Fruit fly (Drosophila melanogaster) whole organism, embryonic: ENCODE results near the gene CG44838.

Experiments
- Antp ChIP-seq: fragments of 200-800 bp; sonication (Bioruptor generic); optimal IDR thresholded peaks from 3 replicates; lab custom pipeline; 2016; ENCODE audit warnings: missing biosample characterization, missing genetic modification characterization
- Atf3 ChIP-seq: fragments of 200-800 bp; sonication (Bioruptor generic); optimal IDR thresholded peaks from 3 replicates; lab custom pipeline; 2016; ENCODE audit warnings: missing biosample characterization, missing genetic modification characterization
- CG11247 ChIP-seq: fragments of 200-800 bp; sonication (Bioruptor generic); IDR thresholded peaks from 2 replicates; pipeline ENCODE4 v1.3.6; 2022; ENCODE audit warnings: missing biosample characterization, missing genetic modification characterization
- CG11504 ChIP-seq: fragments of 200-800 bp; sonication (Bioruptor generic); optimal IDR thresholded peaks from 3 replicates; lab custom pipeline; 2019; ENCODE audit warnings: missing biosample characterization, mild to moderate bottlenecking, missing genetic modification characterization, moderate library complexity
- CG1792 ChIP-seq: fragments of 200-800 bp; sonication (Bioruptor generic); optimal IDR thresholded peaks from 2 replicates; lab custom pipeline; 2016; ENCODE audit warnings: missing biosample characterization, missing genetic modification characterization
- CG18764 ChIP-seq: fragments of 200-800 bp; sonication (Bioruptor generic); optimal IDR thresholded peaks from 3 replicates; lab custom pipeline; 2016; ENCODE audit warnings: missing biosample characterization, missing genetic modification characterization
- CG2116 ChIP-seq: fragments of 200-800 bp; sonication (Bioruptor generic); optimal IDR thresholded peaks from 3 replicates; lab custom pipeline; 2018; ENCODE audit warnings: missing biosample characterization, mild to moderate bottlenecking, missing genetic modification characterization
- CG2199 ChIP-seq: fragments of 200-800 bp; sonication (Bioruptor generic); IDR thresholded peaks from 3 replicates; pipeline ENCODE4 v1.3.6; 2022; ENCODE audit warnings: missing biosample characterization, missing genetic modification characterization
- CG2202 ChIP-seq: fragments of 200-800 bp; sonication (Bioruptor generic); optimal IDR thresholded peaks from 2 replicates; lab custom pipeline; 2018; ENCODE audit warnings: missing biosample characterization, mild to moderate bottlenecking, missing genetic modification characterization
- CG2678 ChIP-seq: fragments of 200-800 bp; sonication (Bioruptor generic); optimal IDR thresholded peaks from 3 replicates; lab custom pipeline; 2019; ENCODE audit warnings: missing biosample characterization, mild to moderate bottlenecking, missing genetic modification characterization, moderate library complexity
- CG32772 ChIP-seq: fragments of 200-800 bp; sonication (Bioruptor generic); IDR thresholded peaks from 2 replicates; pipeline ENCODE4 v1.3.6; 2022; ENCODE audit warnings: missing biosample characterization, missing genetic modification characterization
- CG34224 ChIP-seq: fragments of 200-800 bp; sonication (Bioruptor generic); IDR thresholded peaks from 3 replicates; pipeline ENCODE4 v1.3.6; 2022; ENCODE audit warnings: missing biosample characterization, missing genetic modification characterization; ENCODE audit not compliant: partially characterized antibody
- CG3847 ChIP-seq: fragments of 200-800 bp; sonication (Bioruptor generic); IDR thresholded peaks from 2 replicates; pipeline ENCODE4 v1.3.6; 2022; ENCODE audit warnings: missing biosample characterization, missing genetic modification characterization
- CG4854 ChIP-seq: fragments of 200-800 bp; sonication (Bioruptor generic); optimal IDR thresholded peaks from 2 replicates; lab custom pipeline; 2016; ENCODE audit warnings: missing biosample characterization, missing genetic modification characterization, inconsistent platforms
- CG6765 ChIP-seq: fragments of 200-800 bp; sonication (Bioruptor generic); optimal IDR thresholded peaks from 3 replicates; lab custom pipeline; 2017; ENCODE audit warnings: missing biosample characterization, mild to moderate bottlenecking, missing genetic modification characterization
- CG6854 ChIP-seq: fragments of 200-800 bp; sonication (Bioruptor generic); optimal IDR thresholded peaks from 3 replicates; lab custom pipeline; 2017; ENCODE audit warnings: missing biosample characterization, mild to moderate bottlenecking, missing genetic modification characterization
- CG9609 ChIP-seq: fragments of 200-800 bp; sonication (Bioruptor generic); optimal IDR thresholded peaks from 3 replicates; lab custom pipeline; 2016; ENCODE audit warnings: missing biosample characterization, missing genetic modification characterization
- CG9727 ChIP-seq: fragments of 200-800 bp; sonication (Bioruptor generic); optimal IDR thresholded peaks from 3 replicates; lab custom pipeline; 2017; ENCODE audit warnings: missing biosample characterization, mild to moderate bottlenecking, missing genetic modification characterization
- Dbx ChIP-seq: fragments of 200-800 bp; sonication (Bioruptor generic); IDR thresholded peaks from 3 replicates; pipeline ENCODE4 v1.3.6; 2022; ENCODE audit warnings: missing biosample characterization, missing genetic modification characterization
- Drgx ChIP-seq: fragments of 200-800 bp; sonication (Bioruptor generic); IDR thresholded peaks from 2 replicates; pipeline ENCODE4 v1.3.6; 2022; ENCODE audit warnings: missing biosample characterization, missing genetic modification characterization
- E2f2 ChIP-seq: fragments of 200-800 bp; sonication (Bioruptor generic); IDR thresholded peaks from 2 replicates; pipeline ENCODE4 v1.3.6; 2022; ENCODE audit warnings: missing biosample characterization, missing genetic modification characterization
- ERR ChIP-seq: fragments of 200-800 bp; sonication (Bioruptor generic); optimal IDR thresholded peaks from 2 replicates; lab custom pipeline; 2016; ENCODE audit warnings: missing biosample characterization, missing genetic modification characterization
- H2.0 ChIP-seq: fragments of 200-800 bp; sonication (Bioruptor generic); IDR thresholded peaks from 2 replicates; pipeline ENCODE4 v1.3.6; 2022; ENCODE audit warnings: missing biosample characterization, missing genetic modification characterization
- MBD-R2 ChIP-seq: fragments of 200-800 bp; sonication (Bioruptor generic); IDR thresholded peaks from 2 replicates; pipeline ENCODE4 v1.3.6; 2022; ENCODE audit warnings: missing biosample characterization, missing genetic modification characterization
- Opbp ChIP-seq: fragments of 200-800 bp; sonication (Bioruptor generic); IDR thresholded peaks from 3 replicates; pipeline ENCODE4 v1.3.6; 2022; ENCODE audit warnings: missing biosample characterization, missing genetic modification characterization; ENCODE audit not compliant: partially characterized antibody
- Rx ChIP-seq: fragments of 200-800 bp; sonication (Bioruptor generic); IDR thresholded peaks from 2 replicates; pipeline ENCODE4 v1.3.6; 2022; ENCODE audit warnings: missing biosample characterization, missing genetic modification characterization
- Usf ChIP-seq: fragments of 200-800 bp; sonication (Bioruptor generic); optimal IDR thresholded peaks from 2 replicates; lab custom pipeline; 2017; ENCODE audit warnings: missing genotype, missing biosample characterization, missing genetic modification characterization
- Xrp1 ChIP-seq: fragments of 200-800 bp; sonication (Bioruptor generic); IDR thresholded peaks from 2 replicates; pipeline ENCODE4 v1.3.6; 2022; ENCODE audit warnings: missing biosample characterization, missing genetic modification characterization
- ab ChIP-seq: fragments of 200-800 bp; sonication (Bioruptor generic); optimal IDR thresholded peaks from 2 replicates; lab custom pipeline; 2016; ENCODE audit warnings: missing biosample characterization, missing genetic modification characterization
- crol ChIP-seq: fragments of 200-800 bp; sonication (Bioruptor generic); IDR thresholded peaks from 2 replicates; pipeline ENCODE4 v1.3.6; 2022; ENCODE audit warnings: missing biosample characterization, missing genetic modification characterization
- emc ChIP-seq: fragments of 200-800 bp; sonication (Bioruptor generic); optimal IDR thresholded peaks from 2 replicates; lab custom pipeline; 2016; ENCODE audit warnings: missing biosample characterization, missing genetic modification characterization
- gem ChIP-seq: fragments of 200-800 bp; sonication (Bioruptor generic); optimal IDR thresholded peaks from 2 replicates; lab custom pipeline; 2019; ENCODE audit warnings: missing biosample characterization, mild to moderate bottlenecking, missing genetic modification characterization, moderate library complexity
- grau ChIP-seq: fragments of 200-800 bp; optimal IDR thresholded peaks from 3 replicates; lab custom pipeline; 2019; ENCODE audit warnings: missing biosample characterization, mild to moderate bottlenecking, missing genetic modification characterization, moderate library complexity
- gro ChIP-seq: fragments of 200-800 bp; sonication (Bioruptor generic); optimal IDR thresholded peaks from 2 replicates; lab custom pipeline; 2016; ENCODE audit warnings: missing biosample characterization, missing genetic modification characterization
- lbe ChIP-seq: fragments of 200-800 bp; sonication (Bioruptor generic); optimal IDR thresholded peaks from 2 replicates; lab custom pipeline; 2016; ENCODE audit warnings: missing biosample characterization, mild to moderate bottlenecking, missing genetic modification characterization
- lilli ChIP-seq: fragments of 200-800 bp; sonication (Bioruptor generic); optimal IDR thresholded peaks from 3 replicates; lab custom pipeline; 2016; ENCODE audit warnings: missing biosample characterization, missing genetic modification characterization
- lmd ChIP-seq: fragments of 200-800 bp; sonication (Bioruptor generic); IDR thresholded peaks from 2 replicates; pipeline ENCODE4 v1.3.6; 2022; ENCODE audit warnings: missing biosample characterization, missing genetic modification characterization
- maf-S ChIP-seq: fragments of 200-800 bp; sonication (Bioruptor generic); optimal IDR thresholded peaks from 2 replicates; lab custom pipeline; 2016; ENCODE audit warnings: missing biosample characterization, missing genetic modification characterization
- mam ChIP-seq: fragments of 200-800 bp; sonication (Bioruptor generic); optimal IDR thresholded peaks from 3 replicates; lab custom pipeline; 2016; ENCODE audit warnings: missing biosample characterization, missing genetic modification characterization
- oc ChIP-seq: fragments of 200-800 bp; sonication (Bioruptor generic); optimal IDR thresholded peaks from 2 replicates; lab custom pipeline; 2018; ENCODE audit warnings: missing biosample characterization, mild to moderate bottlenecking, missing genetic modification characterization, moderate library complexity
- pb ChIP-seq: fragments of 200-800 bp; sonication (Bioruptor generic); optimal IDR thresholded peaks from 3 replicates; lab custom pipeline; 2016; ENCODE audit warnings: missing biosample characterization, missing genetic modification characterization
- peb ChIP-seq: fragments of 200-800 bp; sonication (Bioruptor generic); IDR thresholded peaks from 2 replicates; pipeline ENCODE4 v1.3.6; 2022; ENCODE audit warnings: missing biosample characterization, missing genetic modification characterization
- prd ChIP-seq, 3 experiments: fragments of >200 bp in 2 of 3; fragments of 200-800 bp in 1 of 3; sonication (Bioruptor generic) in 1 of 3; optimal IDR thresholded peaks in 2 of 3; IDR thresholded peaks in 1 of 3; 2 replicates in 2 of 3; 3 replicates in 1 of 3; pipeline versions ENCODE4 v1.3.6 to Lab custom; 2017 to 2022; ENCODE audit warnings: missing biosample characterization in 1 of 3, missing genetic modification characterization in 1 of 3
- pum ChIP-seq: fragments of 200-800 bp; sonication (Bioruptor generic); optimal IDR thresholded peaks from 2 replicates; lab custom pipeline; 2016; ENCODE audit warnings: missing biosample characterization, missing genetic modification characterization
- row ChIP-seq: fragments of 200-800 bp; sonication (Bioruptor generic); IDR thresholded peaks from 3 replicates; pipeline ENCODE4 v1.3.6; 2022; ENCODE audit warnings: missing biosample characterization, missing genetic modification characterization
- tll ChIP-seq, 2 experiments: fragments of 200-800 bp in 1 of 2; fragments of >200 bp in 1 of 2; sonication (Bioruptor generic) in 1 of 2; optimal IDR thresholded peaks; 2 replicates each; lab custom pipeline; 2017 to 2019; ENCODE audit warnings: missing biosample characterization in 2 of 2, missing genetic modification characterization in 2 of 2, mild to moderate bottlenecking in 1 of 2, moderate library complexity in 1 of 2
- toy ChIP-seq: fragments of 200-800 bp; sonication (Bioruptor generic); IDR thresholded peaks from 2 replicates; pipeline ENCODE4 v1.3.6; 2022; ENCODE audit warnings: missing biosample characterization, missing genetic modification characterization
- vnd ChIP-seq: fragments of 200-800 bp; sonication (Bioruptor generic); IDR thresholded peaks from 3 replicates; pipeline ENCODE4 v1.3.6; 2022; ENCODE audit warnings: missing biosample characterization, missing genetic modification characterization; ENCODE audit not compliant: partially characterized antibody
- wek ChIP-seq: fragments of 200-800 bp; sonication (Bioruptor generic); optimal IDR thresholded peaks from 3 replicates; lab custom pipeline; 2018; ENCODE audit warnings: missing biosample characterization, mild to moderate bottlenecking, missing genetic modification characterization, moderate library complexity

CG44838 gene

dm6 chr3L:9420054-9420818 is 40.6 kb upstream of the CG44838 start:
- TF ChIP-seq gro (GFP tag; lab: Kevin White, UChicago) = no peak
- peak; percentile 43 for TF ChIP-seq CG9727 (GFP tag; lab: Kevin White, UChicago)
- TF ChIP-seq emc (GFP tag; lab: Kevin White, UChicago) = no peak
- no peak for TF ChIP-seq Antp
- peak; percentile 63; the same call in 1 of the 2 replicates for TF ChIP-seq Xrp1 (GFP tag; lab: Robert Waterston, UW)
- TF ChIP-seq lbe (GFP tag; lab: Kevin White, UChicago) = peak; percentile 92
- TF ChIP-seq ab (GFP tag; lab: Kevin White, UChicago) = no peak
- TF ChIP-seq Usf (GFP tag; lab: Kevin White, UChicago) = no peak
- no peak for TF ChIP-seq CG6765 (GFP tag; lab: Kevin White, UChicago)
- TF ChIP-seq CG2202 (tag; lab: Kevin White, UChicago) = no peak
- peak; percentile 17; the same call in 1 of the 2 replicates for TF ChIP-seq peb
- no peak for TF ChIP-seq CG34224
- TF ChIP-seq pb (GFP tag; lab: Kevin White, UChicago) = no peak
- TF ChIP-seq CG2199 (GFP tag; lab: Robert Waterston, UW) = no peak
- 0 out of 2 replicates have a peak, but pooled peaks have one; percentile 19 for TF ChIP-seq CG11247 (GFP tag; lab: Robert Waterston, UW)
- no peak for TF ChIP-seq CG9609 (GFP tag; lab: Kevin White, UChicago)
- peak; percentile 39; the same call in 1 of the 2 replicates for TF ChIP-seq E2f2 (GFP tag; lab: Robert Waterston, UW)
- TF ChIP-seq CG3847 (GFP tag; lab: Robert Waterston, UW) = peak; percentile 12; the same call in 1 of the 2 replicates
- peak; percentile 72 for TF ChIP-seq gem (tag; lab: Kevin White, UChicago)
- TF ChIP-seq prd (optimal IDR thresholded peaks at IDR 0.05; lab: Kevin White, UChicago) = no peak
- peak; percentile 56; the same call in 2 of the 3 replicates for TF ChIP-seq prd (GFP tag; IDR thresholded peaks at IDR 0.05; lab: Robert Waterston, UW)
- TF ChIP-seq crol = no peak
- TF ChIP-seq CG11504 (tag; lab: Kevin White, UChicago) = peak; percentile 76
- TF ChIP-seq tll (GFP tag; optimal IDR thresholded peaks at IDR 0.05; lab: Kevin White, UChicago) = no peak
- TF ChIP-seq Dbx = 0 out of 3 replicates have a peak, but pooled peaks have one; percentile 32
- no peak for TF ChIP-seq maf-S (GFP tag; lab: Kevin White, UChicago)
- TF ChIP-seq CG2678 (tag; lab: Kevin White, UChicago) = peak; percentile 66
- TF ChIP-seq H2.0 (GFP tag; lab: Robert Waterston, UW) = 0 out of 2 replicates have a peak, but pooled peaks have one; percentile 24
- TF ChIP-seq pum = peak; percentile 12
- no peak for TF ChIP-seq CG6854 (GFP tag; lab: Kevin White, UChicago)
- peak; percentile 50 for TF ChIP-seq grau (tag; lab: Kevin White, UChicago)
- TF ChIP-seq row (GFP tag; lab: Robert Waterston, UW) = peak; percentile 75
- TF ChIP-seq ERR (GFP tag; lab: Kevin White, UChicago) = no peak
- no peak for TF ChIP-seq Atf3
- TF ChIP-seq lmd (GFP tag; lab: Robert Waterston, UW) = peak; percentile 41; the same call in 1 of the 2 replicates
- TF ChIP-seq mam (GFP tag; lab: Kevin White, UChicago) = no peak
- no peak for TF ChIP-seq CG1792 (GFP tag; lab: Kevin White, UChicago)
- TF ChIP-seq CG2116 (GFP tag; lab: Kevin White, UChicago) = no peak
- TF ChIP-seq CG18764 (GFP tag; lab: Kevin White, UChicago) = no peak
- no peak for TF ChIP-seq CG4854 (GFP tag; lab: Kevin White, UChicago)
- no peak for TF ChIP-seq wek
- peak; percentile 34; the same call in 1 of the 2 replicates for TF ChIP-seq Rx (GFP tag; lab: Robert Waterston, UW)
- TF ChIP-seq vnd = no peak
- TF ChIP-seq lilli = peak; percentile 18
- no peak for TF ChIP-seq MBD-R2 (GFP tag; lab: Robert Waterston, UW)
- TF ChIP-seq CG32772 (GFP tag; lab: Robert Waterston, UW) = no peak; the same call in 1 of the 2 replicates
- peak; percentile 95 for TF ChIP-seq Drgx (GFP tag; lab: Robert Waterston, UW)
- TF ChIP-seq toy (GFP tag; lab: Robert Waterston, UW) = no peak
- no peak for TF ChIP-seq Opbp (GFP tag; lab: Robert Waterston, UW)
- peak; percentile 8 for TF ChIP-seq oc (tag; lab: Kevin White, UChicago)
